Worm (Caenorhabditis elegans) whole organism, L1 larva: ENCODE measurements around the gene Y55F3BR.10.

Experiments used
- C04F5.9 ChIP-seq: sonication (generic microtip); optimal IDR thresholded peaks from 2 replicates; lab custom pipeline; 2016; ENCODE audit warnings: missing genetic modification characterization, missing compliant biosample characterization
- C16A3.4 ChIP-seq: fragments of 150-350 bp; optimal IDR thresholded peaks from 2 replicates; lab custom pipeline; 2014; ENCODE audit warnings: missing biosample characterization, missing genetic modification characterization
- F16B12.6 ChIP-seq: fragments of 150-350 bp; optimal IDR thresholded peaks from 2 replicates; lab custom pipeline; 2014; ENCODE audit warnings: missing biosample characterization, missing genetic modification characterization
- Y116A8C.19 ChIP-seq: sonication (generic microtip); optimal IDR thresholded peaks from 2 replicates; lab custom pipeline; 2016; ENCODE audit warnings: missing compliant biosample characterization, missing genetic modification characterization, borderline replicate concordance
- aha-1 ChIP-seq: fragments of 150-350 bp; optimal IDR thresholded peaks from 2 replicates; lab custom pipeline; 2014; ENCODE audit warnings: missing biosample characterization, missing genetic modification characterization
- alr-1 ChIP-seq: fragments of 200-800 bp; sonication (Bioruptor generic); optimal IDR thresholded peaks from 2 replicates; lab custom pipeline; 2018; ENCODE audit warnings: borderline replicate concordance, mild to moderate bottlenecking, missing genetic modification characterization, missing compliant biosample characterization
- aly-2 ChIP-seq: fragments of 150-350 bp; optimal IDR thresholded peaks from 2 replicates; lab custom pipeline; 2014; ENCODE audit warnings: missing biosample characterization, missing genetic modification characterization
- blmp-1 ChIP-seq: fragments of 150-350 bp; optimal IDR thresholded peaks from 2 replicates; lab custom pipeline; 2014; ENCODE audit warnings: missing biosample characterization, missing genetic modification characterization
- ceh-63 ChIP-seq: fragments of 200-800 bp; sonication (Bioruptor generic); optimal IDR thresholded peaks from 2 replicates; lab custom pipeline; 2018; ENCODE audit warnings: mild to moderate bottlenecking, missing genetic modification characterization, missing compliant biosample characterization
- ceh-8 ChIP-seq: fragments of 200-800 bp; sonication (Bioruptor generic); optimal IDR thresholded peaks from 2 replicates; lab custom pipeline; 2018; ENCODE audit warnings: mild to moderate bottlenecking, missing genetic modification characterization, moderate library complexity, missing compliant biosample characterization
- ceh-88 ChIP-seq: fragments of 200-800 bp; sonication (Bioruptor generic); IDR thresholded peaks from 2 replicates; pipeline ENCODE4 v1.3.6; 2022; ENCODE audit warnings: missing genetic modification characterization, missing compliant biosample characterization
- ceh-90 ChIP-seq: sonication (generic microtip); optimal IDR thresholded peaks from 2 replicates; lab custom pipeline; 2016; ENCODE audit warnings: missing genetic modification characterization, missing compliant biosample characterization
- ces-1 ChIP-seq: fragments of 150-350 bp; optimal IDR thresholded peaks from 2 replicates; lab custom pipeline; 2014; ENCODE audit warnings: missing biosample characterization, missing genetic modification reagents, missing genetic modification characterization
- dpl-1 ChIP-seq, 3 experiments: fragments of 150-350 bp in 2 of 3; sonication (generic microtip) in 1 of 3; optimal IDR thresholded peaks; 2 replicates each; lab custom pipeline; 2014 to 2017; ENCODE audit warnings: missing biosample characterization in 3 of 3, missing genetic modification characterization in 3 of 3, missing genetic modification reagents in 3 of 3
- dsc-1 ChIP-seq: sonication (generic microtip); optimal IDR thresholded peaks from 2 replicates; lab custom pipeline; 2016; ENCODE audit warnings: mild to moderate bottlenecking, missing genetic modification characterization, missing compliant biosample characterization
- efl-1 ChIP-seq, 4 experiments: fragments of 150-350 bp; optimal IDR thresholded peaks in 3 of 4; peaks in 1 of 4; 1 replicate in 1 of 4; 2 replicates in 3 of 4; lab custom pipeline; 2014; ENCODE audit warnings: missing biosample characterization in 2 of 4, missing genetic modification characterization in 2 of 4, missing genetic modification reagents in 2 of 4
- egl-27 ChIP-seq, 2 experiments: fragments of 150-350 bp in 1 of 2; sonication (generic microtip); optimal IDR thresholded peaks; 3 replicates each; lab custom pipeline; 2017 to 2018; ENCODE audit warnings: missing biosample characterization in 2 of 2, missing genetic modification characterization in 2 of 2, missing genetic modification reagents in 2 of 2
- elt-2 ChIP-seq: sonication (generic microtip); optimal IDR thresholded peaks from 2 replicates; lab custom pipeline; 2016; ENCODE audit warnings: missing genetic modification characterization, mild to moderate bottlenecking, inconsistent platforms, missing compliant biosample characterization, missing genetic modification reagents
- elt-3 ChIP-seq, 6 experiments: fragments of 150-350 bp in 1 of 6; sonication (generic microtip); optimal IDR thresholded peaks; 2 replicates each; lab custom pipeline; 2017 to 2018; ENCODE audit warnings: missing biosample characterization in 6 of 6, missing genetic modification characterization in 6 of 6, inconsistent platforms in 1 of 6
- ets-5 ChIP-seq: fragments of 200-800 bp; sonication (Bioruptor generic); IDR thresholded peaks from 2 replicates; pipeline ENCODE4 v1.3.6; 2022; ENCODE audit warnings: missing genetic modification characterization, missing compliant biosample characterization
- fkh-10 ChIP-seq: sonication (generic microtip); optimal IDR thresholded peaks from 2 replicates; lab custom pipeline; 2017; ENCODE audit warnings: missing biosample characterization, missing genetic modification reagents, missing genetic modification characterization
- fkh-8 ChIP-seq: sonication (generic microtip); optimal IDR thresholded peaks from 2 replicates; lab custom pipeline; 2016; ENCODE audit warnings: mild to moderate bottlenecking, missing genetic modification characterization, missing compliant biosample characterization
- grh-1 ChIP-seq: fragments of 200-800 bp; sonication (Bioruptor generic); IDR thresholded peaks from 2 replicates; pipeline ENCODE4 v1.3.6; 2022; ENCODE audit warnings: missing genetic modification reagents, missing genetic modification characterization, missing compliant biosample characterization
- lin-13 ChIP-seq: fragments of 150-350 bp; optimal IDR thresholded peaks from 2 replicates; lab custom pipeline; 2014; ENCODE audit warnings: missing biosample characterization, missing genetic modification reagents, missing genetic modification characterization
- lin-15B ChIP-seq: fragments of 150-350 bp; sonication (generic microtip); optimal IDR thresholded peaks from 3 replicates; lab custom pipeline; 2014; ENCODE audit warnings: missing biosample characterization, missing genetic modification characterization
- lin-35 ChIP-seq, 2 experiments: fragments of 150-350 bp; optimal IDR thresholded peaks; 2 replicates each; lab custom pipeline; 2014; ENCODE audit warnings: missing biosample characterization in 2 of 2, missing genetic modification characterization in 2 of 2, missing genetic modification reagents in 2 of 2
- lin-39 ChIP-seq: fragments of 150-350 bp; optimal IDR thresholded peaks from 2 replicates; lab custom pipeline; 2014; ENCODE audit warnings: missing biosample characterization, missing genetic modification reagents, missing genetic modification characterization
- lsy-2 ChIP-seq, 2 experiments: fragments of 150-350 bp; optimal IDR thresholded peaks; 2 replicates each; lab custom pipeline; 2014; ENCODE audit warnings: missing biosample characterization in 2 of 2, missing genetic modification characterization in 2 of 2
- mab-9 ChIP-seq: fragments of 200-800 bp; sonication (Bioruptor generic); IDR thresholded peaks from 2 replicates; pipeline ENCODE4 v1.3.6; 2022; ENCODE audit warnings: missing genetic modification reagents, missing genetic modification characterization, missing compliant biosample characterization
- mef-2 ChIP-seq: fragments of 150-350 bp; optimal IDR thresholded peaks from 2 replicates; lab custom pipeline; 2014; ENCODE audit warnings: missing biosample characterization, missing genetic modification characterization
- nhr-11 ChIP-seq: fragments of 150-350 bp; optimal IDR thresholded peaks from 2 replicates; lab custom pipeline; 2014; ENCODE audit warnings: missing biosample characterization, missing genetic modification characterization
- nhr-20 ChIP-seq: sonication (generic microtip); optimal IDR thresholded peaks from 2 replicates; lab custom pipeline; 2016; ENCODE audit warnings: mild to moderate bottlenecking, missing genetic modification characterization, missing compliant biosample characterization
- nhr-28 ChIP-seq: fragments of 150-350 bp; optimal IDR thresholded peaks from 2 replicates; lab custom pipeline; 2014; ENCODE audit warnings: missing biosample characterization, missing genetic modification characterization
- nhr-76 ChIP-seq: sonication (generic microtip); optimal IDR thresholded peaks from 2 replicates; lab custom pipeline; 2017; ENCODE audit warnings: missing biosample characterization, missing genetic modification characterization
- nhr-77 ChIP-seq: fragments of 150-350 bp; optimal IDR thresholded peaks from 2 replicates; lab custom pipeline; 2014; ENCODE audit warnings: missing biosample characterization, missing genetic modification characterization
- nhr-84 ChIP-seq: sonication (generic microtip); optimal IDR thresholded peaks from 2 replicates; lab custom pipeline; 2017; ENCODE audit warnings: missing biosample characterization, missing genetic modification characterization
- nhr-90 ChIP-seq: sonication (generic microtip); optimal IDR thresholded peaks from 2 replicates; lab custom pipeline; 2016; ENCODE audit warnings: mild to moderate bottlenecking, missing genetic modification characterization, missing compliant biosample characterization; ENCODE audit not compliant: poor library complexity
- pag-3 ChIP-seq: sonication (generic microtip); optimal IDR thresholded peaks from 2 replicates; lab custom pipeline; 2017; ENCODE audit warnings: missing genetic modification characterization, mild to moderate bottlenecking, missing compliant biosample characterization, antibody characterized with exemption, borderline replicate concordance; ENCODE audit not compliant: insufficient read depth
- pqm-1 ChIP-seq: sonication (generic microtip); optimal IDR thresholded peaks from 3 replicates; lab custom pipeline; 2017; ENCODE audit warnings: missing biosample characterization, missing genetic modification characterization
- snpc-4 ChIP-seq: fragments of 150-350 bp; optimal IDR thresholded peaks from 2 replicates; lab custom pipeline; 2014; ENCODE audit warnings: missing biosample characterization, missing genetic modification characterization
- sox-4 ChIP-seq: sonication (generic microtip); optimal IDR thresholded peaks from 2 replicates; lab custom pipeline; 2016; ENCODE audit warnings: missing genetic modification characterization, missing compliant biosample characterization
- swsn-7 ChIP-seq: sonication (generic microtip); optimal IDR thresholded peaks from 2 replicates; lab custom pipeline; 2016; ENCODE audit warnings: missing genetic modification characterization, missing compliant biosample characterization
- tbx-2 ChIP-seq: sonication (generic microtip); optimal IDR thresholded peaks from 2 replicates; lab custom pipeline; 2016; ENCODE audit warnings: missing genetic modification characterization, missing compliant biosample characterization
- tlp-1 ChIP-seq: fragments of 150-350 bp; optimal IDR thresholded peaks from 2 replicates; lab custom pipeline; 2014; ENCODE audit warnings: missing biosample characterization, missing genetic modification characterization
- unc-130 ChIP-seq: fragments of 150-350 bp; optimal IDR thresholded peaks from 2 replicates; lab custom pipeline; 2017; ENCODE audit warnings: missing biosample characterization, missing genetic modification characterization, inconsistent platforms
- unc-62 ChIP-seq: fragments of 150-350 bp; optimal IDR thresholded peaks from 2 replicates; lab custom pipeline; 2014; ENCODE audit warnings: missing biosample characterization, missing genetic modification reagents, missing genetic modification characterization
- unc-86 ChIP-seq: sonication (generic microtip); optimal IDR thresholded peaks from 2 replicates; lab custom pipeline; 2016; ENCODE audit warnings: missing genetic modification characterization, missing compliant biosample characterization
- unc-98 ChIP-seq: fragments of 200-800 bp; sonication (Bioruptor generic); IDR thresholded peaks from 2 replicates; pipeline ENCODE4 v1.3.6; 2022; ENCODE audit warnings: missing genetic modification characterization, missing compliant biosample characterization
- vab-15 ChIP-seq: sonication (generic microtip); optimal IDR thresholded peaks from 2 replicates; lab custom pipeline; 2017; ENCODE audit warnings: missing genotype, mild to moderate bottlenecking, missing genetic modification characterization, missing compliant biosample characterization
- xbp-1 ChIP-seq: sonication (generic microtip); optimal IDR thresholded peaks from 2 replicates; lab custom pipeline; 2016; ENCODE audit warnings: missing genetic modification characterization, missing compliant biosample characterization
- zag-1 ChIP-seq: fragments of 150-350 bp; optimal IDR thresholded peaks from 2 replicates; lab custom pipeline; 2014; ENCODE audit warnings: missing biosample characterization, missing genetic modification characterization

Y55F3BR.10 gene

ce11 chrIV:826145-826544 is 6.1 kb upstream of the Y55F3BR.10 start:
- TF ChIP-seq fkh-8 (tag; lab: Kevin White, UChicago): no peak
- TF ChIP-seq blmp-1 (tag; lab: Kevin White, UChicago): peak; percentile 88
- TF ChIP-seq elt-3 (tag; optimal IDR thresholded peaks at IDR 0.05; lab: Kevin White, UChicago): peak in 1 of 6 experiments; percentile 44

ce11 chrIV:828427-828826 is 3.8 kb upstream of the Y55F3BR.10 start:
- TF ChIP-seq xbp-1 (tag; lab: Kevin White, UChicago) (peak; percentile 59), unc-98 (GFP tag; lab: Robert Waterston, UW) (no peak), lin-35 (GFP tag; optimal IDR thresholded peaks at IDR 0.05; lab: Kevin White, UChicago) (peak; percentile 34 to 70), nhr-28 (tag; lab: Kevin White, UChicago) (no peak), efl-1 (optimal IDR thresholded peaks at IDR 0.05; lab: Kevin White, UChicago) (peak; percentile 79 to 81), efl-1 (GFP tag; optimal IDR thresholded peaks at IDR 0.05 in 1 of 2; lab: Kevin White, UChicago) (peak; percentile 74 to 95), C16A3.4 (tag; lab: Kevin White, UChicago) (peak; percentile 72), ets-5 (GFP tag; lab: Robert Waterston, UW) (no peak), pag-3 (tag; lab: Kevin White, UChicago) (peak; percentile 32), grh-1 (GFP tag; lab: Robert Waterston, UW) (no peak), egl-27 (tag; optimal IDR thresholded peaks at IDR 0.05; lab: Kevin White, UChicago) (no peak), snpc-4 (peak; percentile 81), alr-1 (no peak), C04F5.9 (tag; lab: Kevin White, UChicago) (peak; percentile 17), lin-39 (tag; lab: Kevin White, UChicago) (peak; percentile 5), unc-86 (tag; lab: Kevin White, UChicago) (peak; percentile 70), fkh-10 (GFP tag; lab: Kevin White, UChicago) (peak; percentile 50), vab-15 (no peak), nhr-11 (tag; lab: Kevin White, UChicago) (no peak), elt-3 (tag; optimal IDR thresholded peaks at IDR 0.05; lab: Kevin White, UChicago) (no peak), dsc-1 (tag; lab: Kevin White, UChicago) (peak; percentile 69), mef-2 (tag; lab: Kevin White, UChicago) (no peak), lsy-2 (tag; optimal IDR thresholded peaks at IDR 0.05; lab: Kevin White, UChicago) (peak; percentile 81 to 88), swsn-7 (tag; lab: Kevin White, UChicago) (peak; percentile 77), lin-13 (GFP tag; lab: Kevin White, UChicago) (peak; percentile 48), sox-4 (tag; lab: Kevin White, UChicago) (peak; percentile 45), Y116A8C.19 (no peak), ceh-8 (GFP tag; lab: Kevin White, UChicago) (no peak), pqm-1 (tag; lab: Kevin White, UChicago) (no peak), tlp-1 (tag; lab: Kevin White, UChicago) (no peak), nhr-20 (tag; lab: Kevin White, UChicago) (peak; percentile 56), mab-9 (GFP tag; lab: Robert Waterston, UW) (no peak), ceh-88 (GFP tag; lab: Robert Waterston, UW) (no peak; the same call in 1 of the 2 replicates), ceh-90 (tag; lab: Kevin White, UChicago) (no peak), unc-62 (no peak), elt-2 (tag; lab: Kevin White, UChicago) (no peak), ceh-63 (GFP tag; lab: Kevin White, UChicago) (no peak), dpl-1 (GFP tag; optimal IDR thresholded peaks at IDR 0.05; lab: Kevin White, UChicago) (peak; percentile 38 to 73 (median 47)), blmp-1 (tag; lab: Kevin White, UChicago) (peak; percentile 20), ces-1 (GFP tag; lab: Kevin White, UChicago) (no peak), nhr-90 (tag; lab: Kevin White, UChicago) (peak; percentile 8), zag-1 (peak; percentile 29), unc-130 (tag; lab: Kevin White, UChicago) (no peak), F16B12.6 (tag; lab: Kevin White, UChicago) (peak; percentile 25), tbx-2 (tag; lab: Kevin White, UChicago) (peak; percentile 73), lin-15B (tag; lab: Kevin White, UChicago) (peak; percentile 88), nhr-84 (tag; lab: Kevin White, UChicago) (no peak), aly-2 (tag; lab: Kevin White, UChicago) (peak; percentile 40), aha-1 (tag; lab: Kevin White, UChicago) (peak; percentile 90), nhr-77 (tag; lab: Kevin White, UChicago) (no peak), nhr-76 (no peak)
